Fruit fly (Drosophila melanogaster): ENCODE measurements around the gene CG14356.

The CG14356 gene

dm6 chr3R:14151840-14152239, 20.0 kb upstream of the CG14356 start, which contains the start of gene CG14355:
TSS of gene CG14355 (minus strand) at chr3R:14151940.
- TF ChIP-seq CG14655 (GFP tag; optimal IDR thresholded peaks at IDR 0.05) = no peak
- TF ChIP-seq CG8301 (tag; optimal IDR thresholded peaks at IDR 0.05) = no peak
- no peak for TF ChIP-seq rn (GFP tag; IDR thresholded peaks at IDR 0.05)
- no peak for TF ChIP-seq CG13204 (GFP tag; optimal IDR thresholded peaks at IDR 0.05)
- TF ChIP-seq CG4496 (GFP tag; IDR thresholded peaks at IDR 0.05) = no peak
- TF ChIP-seq CG34367 (tag; optimal IDR thresholded peaks at IDR 0.05) = no peak

dm6 chr3R:14140912-14141311, 9.0 kb upstream of the CG14356 start:
- TF ChIP-seq CG15710 (tag; optimal IDR thresholded peaks at IDR 0.05) (no peak), CG12605 (GFP tag; IDR thresholded peaks at IDR 0.05) (peak; percentile 52; the same call in 1 of the 2 replicates)

- TF ChIP-seq CG15710 (tag; optimal IDR thresholded peaks at IDR 0.05) (peak; percentile 91), CG9948 (tag; optimal IDR thresholded peaks at IDR 0.05) (peak; percentile 88), CG8159 (tag; optimal IDR thresholded peaks at IDR 0.05) (peak; percentile 91), EcR (GFP tag; optimal IDR thresholded peaks at IDR 0.05) (no peak), CG32121 (GFP tag; IDR thresholded peaks at IDR 0.05) (peak; percentile 90), D1 (tag; optimal IDR thresholded peaks at IDR 0.05) (peak; percentile 89), rn (GFP tag; IDR thresholded peaks at IDR 0.05) (peak; percentile 85), Snoo (tag; optimal IDR thresholded peaks at IDR 0.05) (peak; percentile 83), CG14655 (GFP tag; optimal IDR thresholded peaks at IDR 0.05) (no peak), gl (tag; optimal IDR thresholded peaks at IDR 0.05) (peak; percentile 46), CG10348 (GFP tag; IDR thresholded peaks at IDR 0.05) (peak; percentile 52), CG8301 (tag; optimal IDR thresholded peaks at IDR 0.05) (no peak), CG12605 (GFP tag; IDR thresholded peaks at IDR 0.05) (peak; percentile 41; the same call in 1 of the 2 replicates), fd96Ca (GFP tag; IDR thresholded peaks at IDR 0.05) (peak; percentile 65), Pif1A (GFP tag; optimal IDR thresholded peaks at IDR 0.05) (peak; percentile 69), CG34367 (tag; optimal IDR thresholded peaks at IDR 0.05) (peak; percentile 84), CG13204 (GFP tag; optimal IDR thresholded peaks at IDR 0.05) (no peak), Ets98B (GFP tag; IDR thresholded peaks at IDR 0.05) (peak; percentile 85), CG17806 (tag; optimal IDR thresholded peaks at IDR 0.05) (peak; percentile 82), CG4496 (GFP tag; IDR thresholded peaks at IDR 0.05) (peak; percentile 89), Pif1B (GFP tag; optimal IDR thresholded peaks at IDR 0.05) (peak; percentile 80)
Measured at dm6 chr3R:14125479-14126121, 6.3 kb downstream of the CG14356 start, which contains the start of the genes 140up and Polr2B. TSS of gene 140up (minus strand) at chr3R:14125548. TSS of gene Polr2B (plus strand) at chr3R:14125791.

- TF ChIP-seq EcR (GFP tag; optimal IDR thresholded peaks at IDR 0.05) = no peak
- TF ChIP-seq rn (GFP tag; IDR thresholded peaks at IDR 0.05) = no peak
- TF ChIP-seq fd96Ca (GFP tag; IDR thresholded peaks at IDR 0.05) = no peak
- TF ChIP-seq CG13204 (GFP tag; optimal IDR thresholded peaks at IDR 0.05) = no peak
- peak; percentile 45 for TF ChIP-seq CG8159 (tag; optimal IDR thresholded peaks at IDR 0.05)
- no peak for TF ChIP-seq Pif1A (GFP tag; optimal IDR thresholded peaks at IDR 0.05)
- peak; percentile 29 for TF ChIP-seq CG34367 (tag; optimal IDR thresholded peaks at IDR 0.05)
- peak; percentile 35; the same call in 1 of the 2 replicates for TF ChIP-seq Ets98B (GFP tag; IDR thresholded peaks at IDR 0.05)
- TF ChIP-seq CG12605 (GFP tag; IDR thresholded peaks at IDR 0.05) = no peak
- TF ChIP-seq gl (tag; optimal IDR thresholded peaks at IDR 0.05) = no peak
- no peak for TF ChIP-seq Pif1B (GFP tag; optimal IDR thresholded peaks at IDR 0.05)
- TF ChIP-seq CG9948 (tag; optimal IDR thresholded peaks at IDR 0.05) = peak; percentile 35
- TF ChIP-seq D1 (tag; optimal IDR thresholded peaks at IDR 0.05) = no peak
- TF ChIP-seq CG10348 (GFP tag; IDR thresholded peaks at IDR 0.05) = no peak
- peak; percentile 31; the same call in 1 of the 3 replicates for TF ChIP-seq CG4496 (GFP tag; IDR thresholded peaks at IDR 0.05)
- peak; percentile 44 for TF ChIP-seq CG17806 (tag; optimal IDR thresholded peaks at IDR 0.05)
- TF ChIP-seq CG14655 (GFP tag; optimal IDR thresholded peaks at IDR 0.05) = no peak
- TF ChIP-seq CG32121 (GFP tag; IDR thresholded peaks at IDR 0.05) = peak; percentile 30; the same call in 1 of the 2 replicates
- TF ChIP-seq Snoo (tag; optimal IDR thresholded peaks at IDR 0.05) = no peak
- TF ChIP-seq CG8301 (tag; optimal IDR thresholded peaks at IDR 0.05) = no peak
- TF ChIP-seq CG15710 (tag; optimal IDR thresholded peaks at IDR 0.05) = peak; percentile 47
Measured at dm6 chr3R:14122347-14122812, 9.5 kb downstream of the CG14356 start, which contains the start of the genes Abi and twf. TSS of gene Abi (minus strand) at chr3R:14122420. TSS of gene twf (plus strand) at chr3R:14122654.

dm6 chr3R:14118350-14118749, 13.5 kb downstream of the CG14356 start, which contains the start of gene Kif19A:
TSS of gene Kif19A (minus strand) at chr3R:14118450.
- TF ChIP-seq CG34367 (tag; optimal IDR thresholded peaks at IDR 0.05) (no peak), fd96Ca (GFP tag; IDR thresholded peaks at IDR 0.05) (no peak), Pif1A (GFP tag; optimal IDR thresholded peaks at IDR 0.05) (no peak), CG9948 (tag; optimal IDR thresholded peaks at IDR 0.05) (no peak), CG12605 (GFP tag; IDR thresholded peaks at IDR 0.05) (no peak), CG14655 (GFP tag; optimal IDR thresholded peaks at IDR 0.05) (no peak), CG8159 (tag; optimal IDR thresholded peaks at IDR 0.05) (no peak)

dm6 chr3R:14116088-14116487, 15.8 kb downstream of the CG14356 start:
- TF ChIP-seq rn (GFP tag; IDR thresholded peaks at IDR 0.05) (no peak), CG14655 (GFP tag; optimal IDR thresholded peaks at IDR 0.05) (no peak), fd96Ca (GFP tag; IDR thresholded peaks at IDR 0.05) (no peak), CG8301 (tag; optimal IDR thresholded peaks at IDR 0.05) (no peak), EcR (GFP tag; optimal IDR thresholded peaks at IDR 0.05) (no peak), Snoo (tag; optimal IDR thresholded peaks at IDR 0.05) (no peak), CG12605 (GFP tag; IDR thresholded peaks at IDR 0.05) (no peak), Pif1A (GFP tag; optimal IDR thresholded peaks at IDR 0.05) (no peak), CG9948 (tag; optimal IDR thresholded peaks at IDR 0.05) (no peak), Pif1B (GFP tag; optimal IDR thresholded peaks at IDR 0.05) (no peak), CG4496 (GFP tag; IDR thresholded peaks at IDR 0.05) (no peak), CG8159 (tag; optimal IDR thresholded peaks at IDR 0.05) (no peak), D1 (tag; optimal IDR thresholded peaks at IDR 0.05) (no peak), gl (tag; optimal IDR thresholded peaks at IDR 0.05) (no peak), CG10348 (GFP tag; IDR thresholded peaks at IDR 0.05) (no peak), CG15710 (tag; optimal IDR thresholded peaks at IDR 0.05) (no peak)

Measured in whole organism, pupa.